Fruit fly (Drosophila melanogaster) S2 (cell line): ENCODE data around the gene kek6.

Experiments used
- CG8478 ChIP-seq: fragments of >200 bp; optimal IDR thresholded peaks from 2 replicates; lab custom pipeline; 2018
- CTCF ChIP-seq, 2 experiments: fragments of >200 bp; optimal IDR thresholded peaks; 2 replicates each; lab custom pipeline; 2018

dm6 chr3R:31688671-31689642 lies 67.0 kb downstream of the kek6 start:
- TF ChIP-seq CTCF (optimal IDR thresholded peaks at IDR 0.05; lab: Kevin White, UChicago) (no peak), CG8478 (lab: Kevin White, UChicago) (no peak)
